Worm (Caenorhabditis elegans): ENCODE data around the gene best-16.

Gene best-16

DNA sequence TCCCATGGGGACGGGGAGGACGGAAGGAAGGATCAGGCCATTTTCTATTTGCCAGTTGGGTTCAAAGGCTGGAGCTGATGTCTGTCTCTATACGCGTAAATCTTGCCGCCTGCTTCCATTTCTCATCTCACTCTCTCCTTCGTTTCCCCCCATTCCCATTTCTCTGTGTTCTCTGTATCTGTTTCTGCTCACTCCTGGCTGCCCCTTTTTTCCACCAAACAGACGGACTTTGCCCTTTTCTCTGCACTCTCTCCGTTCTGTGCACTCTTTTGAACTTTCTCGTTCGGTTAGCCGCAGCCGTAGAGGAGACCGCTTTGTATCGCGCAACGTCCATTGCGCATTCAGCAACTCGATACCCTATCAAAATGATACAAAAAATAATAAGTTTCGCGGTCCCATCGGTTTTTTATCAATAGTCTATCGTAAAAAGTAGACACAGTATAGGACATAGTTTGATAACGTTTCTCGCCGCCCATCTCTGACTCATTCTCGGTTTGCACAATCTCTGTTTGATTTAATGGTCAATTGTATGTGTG is 39.8 kb upstream of the best-16 start (continued):
- TF ChIP-seq nhr-12 (tag; optimal IDR thresholded peaks at IDR 0.05) (no peak), unc-39 (tag; optimal IDR thresholded peaks at IDR 0.05) (no peak), ces-1 (GFP tag; optimal IDR thresholded peaks at IDR 0.05) (peak; percentile 17), nhr-2 (tag; optimal IDR thresholded peaks at IDR 0.05) (peak; percentile 96), mab-5 (tag; optimal IDR thresholded peaks at IDR 0.05) (no peak), tbx-8 (GFP tag; optimal IDR thresholded peaks at IDR 0.05) (no peak), lsy-2 (tag; optimal IDR thresholded peaks at IDR 0.05) (peak; percentile 14), lin-13 (tag; optimal IDR thresholded peaks at IDR 0.05) (no peak)

DNA sequence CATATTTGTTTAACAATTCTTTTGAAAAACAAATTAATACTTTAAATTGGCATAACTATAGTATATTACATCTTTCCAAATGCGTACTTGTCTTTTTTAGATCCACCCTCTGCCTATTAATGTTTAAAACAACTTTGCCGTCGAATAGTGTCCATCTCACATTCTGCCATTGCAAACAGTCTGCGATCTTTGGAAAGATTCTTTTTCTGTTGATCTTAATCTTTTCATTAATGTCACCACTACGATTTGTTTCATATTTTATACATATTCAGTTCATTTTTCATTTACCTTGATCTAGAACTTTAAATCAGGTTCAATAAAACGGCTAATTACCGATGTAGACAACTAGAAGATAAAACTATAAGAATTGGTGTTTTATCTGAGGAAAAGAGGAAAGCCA is 39.0 kb upstream of the best-16 start:
- TF ChIP-seq elt-1 (tag; optimal IDR thresholded peaks at IDR 0.05; ENCODE audit: borderline replicate concordance, insufficient read depth) (peak; percentile 39), mab-5 (tag; optimal IDR thresholded peaks at IDR 0.05) (no peak)

DNA sequence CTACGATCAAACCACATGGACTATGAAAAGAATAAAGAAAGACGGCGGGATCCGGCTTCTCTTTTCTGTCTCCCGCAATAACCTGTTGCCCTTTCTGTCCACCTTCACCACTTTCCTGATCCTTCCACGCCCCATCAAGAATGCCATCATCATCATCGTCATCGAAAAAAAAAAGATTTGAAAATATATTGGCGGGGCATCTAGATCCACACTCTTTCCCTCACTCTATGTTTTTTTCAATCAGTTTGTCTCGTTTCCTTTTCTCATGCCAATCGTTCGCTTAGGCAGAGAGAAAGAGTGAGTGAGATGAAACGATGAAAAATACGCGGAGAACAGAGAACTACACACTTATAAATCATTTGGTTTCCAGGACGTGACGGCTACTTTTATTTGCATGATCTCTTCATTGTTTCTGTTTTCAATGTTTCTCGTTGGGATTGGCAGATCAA is 38.0 kb upstream of the best-16 start:
- TF ChIP-seq lin-13 (tag; optimal IDR thresholded peaks at IDR 0.05) (no peak), blmp-1 (tag; optimal IDR thresholded peaks at IDR 0.05) (peak; percentile 27), ceh-83 (GFP tag; optimal IDR thresholded peaks at IDR 0.05) (no peak), unc-62 (GFP tag; optimal IDR thresholded peaks at IDR 0.05) (peak; percentile 41)

DNA sequence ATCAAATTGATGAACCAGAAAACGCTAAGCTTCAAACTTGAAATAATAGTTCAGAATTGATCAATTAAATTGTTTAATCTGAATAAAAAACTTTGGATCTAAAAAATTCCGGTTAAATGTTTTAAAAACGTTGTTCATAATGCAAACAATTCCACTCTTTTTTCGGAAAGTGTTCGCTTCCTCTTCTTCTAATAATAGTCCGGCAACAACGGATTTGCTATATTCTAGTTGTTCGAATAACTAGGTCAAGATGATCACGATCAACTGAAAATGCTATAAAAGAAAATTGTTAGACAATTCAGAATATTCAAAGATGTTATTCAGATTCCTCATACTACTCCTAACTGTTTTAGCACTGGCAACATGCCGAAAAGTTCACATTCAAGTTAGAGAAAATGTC is 35.3 kb upstream of the best-16 start, which contains the start of gene D2024.4:
TSS of gene D2024.4 (plus strand) at position 301 of the 400 bp plus-strand sequence.
- TF ChIP-seq nhr-237 (tag; optimal IDR thresholded peaks at IDR 0.05) (no peak), sem-2 (GFP tag; optimal IDR thresholded peaks at IDR 0.05) (no peak), nhr-76 (tag; optimal IDR thresholded peaks at IDR 0.05) (no peak), ces-1 (GFP tag; optimal IDR thresholded peaks at IDR 0.05) (no peak), unc-120 (tag; optimal IDR thresholded peaks at IDR 0.05; ENCODE audit: poor library complexity, severe bottlenecking) (no peak), elt-3 (tag; optimal IDR thresholded peaks at IDR 0.05) (no peak), mab-5 (tag; optimal IDR thresholded peaks at IDR 0.05) (no peak), unc-39 (tag; optimal IDR thresholded peaks at IDR 0.05) (no peak), ceh-39 (tag; optimal IDR thresholded peaks at IDR 0.05) (no peak)

DNA sequence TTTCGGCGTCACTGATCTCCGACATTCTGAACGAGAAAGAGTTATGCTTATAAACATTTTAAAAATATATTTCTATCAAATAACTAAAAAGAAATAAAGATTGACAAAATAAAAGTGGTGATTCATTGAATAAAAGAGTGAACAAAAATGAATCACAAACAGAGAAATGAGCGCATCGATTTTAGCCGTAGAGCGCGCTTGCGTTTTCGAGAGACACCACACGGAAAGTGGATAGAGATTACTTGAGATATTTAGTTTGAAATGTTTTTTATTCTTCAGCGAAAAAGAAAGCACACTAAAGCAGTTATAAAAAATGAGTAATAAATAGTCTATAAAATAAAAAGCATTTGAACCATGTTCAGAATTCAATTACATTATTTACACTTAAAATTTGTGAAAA is 34.6 kb upstream of the best-16 start, which contains the start of gene cap-1:
TSS of gene cap-1 (minus strand) at position 26 of the 400 bp plus-strand sequence.
- TF ChIP-seq tbx-8 (GFP tag; optimal IDR thresholded peaks at IDR 0.05) (no peak), blmp-1 (tag; optimal IDR thresholded peaks at IDR 0.05) (no peak), nhr-76 (tag; optimal IDR thresholded peaks at IDR 0.05) (no peak), unc-120 (tag; optimal IDR thresholded peaks at IDR 0.05; ENCODE audit: poor library complexity, severe bottlenecking) (no peak), nhr-237 (tag; optimal IDR thresholded peaks at IDR 0.05) (peak; percentile 38), ceh-39 (tag; optimal IDR thresholded peaks at IDR 0.05) (peak; percentile 65), cnd-1 (tag; optimal IDR thresholded peaks at IDR 0.05) (no peak), unc-62 (GFP tag; optimal IDR thresholded peaks at IDR 0.05) (no peak), ceh-83 (GFP tag; optimal IDR thresholded peaks at IDR 0.05) (no peak), mab-5 (tag; optimal IDR thresholded peaks at IDR 0.05) (no peak), mls-2 (tag; optimal IDR thresholded peaks at IDR 0.05) (peak; percentile 11), mep-1 (tag; optimal IDR thresholded peaks at IDR 0.05) (peak; percentile 78), sptf-1 (tag; optimal IDR thresholded peaks at IDR 0.05) (peak; percentile 13), ceh-43 (GFP tag; optimal IDR thresholded peaks at IDR 0.05) (no peak), nhr-2 (tag; optimal IDR thresholded peaks at IDR 0.05) (no peak), ztf-11 (tag; optimal IDR thresholded peaks at IDR 0.05) (no peak), nhr-12 (tag; optimal IDR thresholded peaks at IDR 0.05) (no peak), ham-2 (GFP tag; optimal IDR thresholded peaks at IDR 0.05) (no peak), pha-4 (tag; optimal IDR thresholded peaks at IDR 0.05) (peak; percentile 36), elt-3 (tag; optimal IDR thresholded peaks at IDR 0.05) (no peak), unc-39 (tag; optimal IDR thresholded peaks at IDR 0.05) (no peak), sem-2 (GFP tag; optimal IDR thresholded peaks at IDR 0.05) (no peak), lin-32 (GFP tag; optimal IDR thresholded peaks at IDR 0.05) (no peak), elt-1 (tag; optimal IDR thresholded peaks at IDR 0.05; ENCODE audit: borderline replicate concordance, insufficient read depth) (no peak), nhr-28 (tag; optimal IDR thresholded peaks at IDR 0.05) (no peak), snpc-4 (tag; optimal IDR thresholded peaks at IDR 0.05) (no peak), zip-8 (tag; optimal IDR thresholded peaks at IDR 0.05) (no peak), drap-1 (GFP tag; optimal IDR thresholded peaks at IDR 0.05) (no peak), bed-3 (GFP tag; optimal IDR thresholded peaks at IDR 0.05) (no peak), flh-1 (GFP tag; optimal IDR thresholded peaks at IDR 0.05) (no peak), ces-1 (GFP tag; optimal IDR thresholded peaks at IDR 0.05) (peak; percentile 70), M03D4.4 (tag; optimal IDR thresholded peaks at IDR 0.05) (no peak), hlh-1 (tag; optimal IDR thresholded peaks at IDR 0.05) (peak; percentile 47), lsy-2 (tag; optimal IDR thresholded peaks at IDR 0.05) (peak; percentile 60), lin-13 (tag; optimal IDR thresholded peaks at IDR 0.05) (peak; percentile 54)
